Worm (Caenorhabditis elegans): Measurements from ENCODE around the gene trd-1.

Gene trd-1

ce11 chrIII:7373802-7374435 is 12.1 kb upstream of the trd-1 start:
- TF ChIP-seq tra-4 (tag; optimal IDR thresholded peaks at IDR 0.05) (no peak), ceh-13 (GFP tag; optimal IDR thresholded peaks at IDR 0.05) (no peak), F13C5.2 (tag; optimal IDR thresholded peaks at IDR 0.05) (no peak), ceh-36 (tag; optimal IDR thresholded peaks at IDR 0.05) (no peak), flt-1 (GFP tag; IDR thresholded peaks at IDR 0.05) (no peak), hmbx-1 (tag; optimal IDR thresholded peaks at IDR 0.05) (no peak)

ce11 chrIII:7374681-7375271 is 11.3 kb upstream of the trd-1 start, which contains the start of gene mml-1:
TSS of gene mml-1 (minus strand) at chrIII:7374731.
- TF ChIP-seq ceh-36 (tag; optimal IDR thresholded peaks at IDR 0.05) (no peak), tra-4 (tag; optimal IDR thresholded peaks at IDR 0.05) (no peak), hnd-1 (tag; optimal IDR thresholded peaks at IDR 0.05) (no peak), F13C5.2 (tag; optimal IDR thresholded peaks at IDR 0.05) (no peak), tbx-37 (GFP tag; conservative IDR thresholded peaks at IDR 0.05) (no peak), B0310.2 (tag; optimal IDR thresholded peaks at IDR 0.05) (no peak), hmg-4 (GFP tag; optimal IDR thresholded peaks at IDR 0.05) (no peak), hmbx-1 (tag; optimal IDR thresholded peaks at IDR 0.05) (no peak), pes-1 (GFP tag; IDR thresholded peaks at IDR 0.05) (no peak), scrt-1 (GFP tag; IDR thresholded peaks at IDR 0.05) (no peak), flt-1 (GFP tag; IDR thresholded peaks at IDR 0.05) (no peak), aly-1 (tag; optimal IDR thresholded peaks at IDR 0.05) (no peak), sea-1 (GFP tag; conservative IDR thresholded peaks at IDR 0.05) (no peak), ama-1 (optimal IDR thresholded peaks at IDR 0.05) (no peak), ceh-13 (GFP tag; optimal IDR thresholded peaks at IDR 0.05) (no peak), ets-7 (tag; optimal IDR thresholded peaks at IDR 0.05) (no peak), tbx-11 (GFP tag; IDR thresholded peaks at IDR 0.05) (no peak)

ce11 chrIII:7375434-7375833 is 10.6 kb upstream of the trd-1 start:
- TF ChIP-seq pes-1 (GFP tag; IDR thresholded peaks at IDR 0.05): no peak
- no peak for TF ChIP-seq aly-1 (tag; optimal IDR thresholded peaks at IDR 0.05)
- TF ChIP-seq tbx-11 (GFP tag; IDR thresholded peaks at IDR 0.05): no peak
- TF ChIP-seq ceh-36 (tag; optimal IDR thresholded peaks at IDR 0.05): no peak
- no peak for TF ChIP-seq hmbx-1 (tag; optimal IDR thresholded peaks at IDR 0.05)
- no peak for TF ChIP-seq ets-7 (tag; optimal IDR thresholded peaks at IDR 0.05)
- no peak for TF ChIP-seq hnd-1 (tag; optimal IDR thresholded peaks at IDR 0.05)
- no peak for TF ChIP-seq sea-1 (GFP tag; conservative IDR thresholded peaks at IDR 0.05)
- no peak for TF ChIP-seq scrt-1 (GFP tag; IDR thresholded peaks at IDR 0.05)
- TF ChIP-seq B0310.2 (tag; optimal IDR thresholded peaks at IDR 0.05): no peak
- no peak for TF ChIP-seq F13C5.2 (tag; optimal IDR thresholded peaks at IDR 0.05)
- TF ChIP-seq tra-4 (tag; optimal IDR thresholded peaks at IDR 0.05): no peak
- no peak for TF ChIP-seq ama-1 (optimal IDR thresholded peaks at IDR 0.05)
- TF ChIP-seq ceh-13 (GFP tag; optimal IDR thresholded peaks at IDR 0.05): no peak
- TF ChIP-seq flt-1 (GFP tag; IDR thresholded peaks at IDR 0.05): no peak
- no peak for TF ChIP-seq hmg-4 (GFP tag; optimal IDR thresholded peaks at IDR 0.05)
- no peak for TF ChIP-seq tbx-37 (GFP tag; conservative IDR thresholded peaks at IDR 0.05)

ce11 chrIII:7376143-7376802 is 9.8 kb upstream of the trd-1 start:
- no peak for TF ChIP-seq tra-4 (tag; optimal IDR thresholded peaks at IDR 0.05)
- peak; percentile 86 for TF ChIP-seq hmg-4 (GFP tag; optimal IDR thresholded peaks at IDR 0.05)

ce11 chrIII:7378522-7378921 is 7.5 kb upstream of the trd-1 start:
- TF ChIP-seq hmg-4 (GFP tag; optimal IDR thresholded peaks at IDR 0.05): peak; percentile 15
- TF ChIP-seq ceh-36 (tag; optimal IDR thresholded peaks at IDR 0.05): no peak
- TF ChIP-seq tbx-11 (GFP tag; IDR thresholded peaks at IDR 0.05): no peak
- TF ChIP-seq ceh-13 (GFP tag; optimal IDR thresholded peaks at IDR 0.05): no peak

- TF ChIP-seq ceh-36 (tag; optimal IDR thresholded peaks at IDR 0.05) (no peak), ceh-13 (GFP tag; optimal IDR thresholded peaks at IDR 0.05) (no peak), pes-1 (GFP tag; IDR thresholded peaks at IDR 0.05) (no peak), scrt-1 (GFP tag; IDR thresholded peaks at IDR 0.05) (no peak), ama-1 (optimal IDR thresholded peaks at IDR 0.05) (no peak), flt-1 (GFP tag; IDR thresholded peaks at IDR 0.05) (no peak), sea-1 (GFP tag; conservative IDR thresholded peaks at IDR 0.05) (no peak), tra-4 (tag; optimal IDR thresholded peaks at IDR 0.05) (no peak), hmg-4 (GFP tag; optimal IDR thresholded peaks at IDR 0.05) (no peak), tbx-11 (GFP tag; IDR thresholded peaks at IDR 0.05) (no peak)
These were observed 7.1 kb upstream of the trd-1 start, which contains the start of gene T20B12.7 for ce11 chrIII:7378945-7379344. TSS of gene T20B12.7 (minus strand) at chrIII:7379045.

- TF ChIP-seq tra-4 (tag; optimal IDR thresholded peaks at IDR 0.05) (no peak), hmbx-1 (tag; optimal IDR thresholded peaks at IDR 0.05) (no peak), pes-1 (GFP tag; IDR thresholded peaks at IDR 0.05) (no peak), F13C5.2 (tag; optimal IDR thresholded peaks at IDR 0.05) (no peak), ama-1 (optimal IDR thresholded peaks at IDR 0.05) (no peak), tbx-37 (GFP tag; conservative IDR thresholded peaks at IDR 0.05) (no peak), ets-7 (tag; optimal IDR thresholded peaks at IDR 0.05) (no peak), aly-1 (tag; optimal IDR thresholded peaks at IDR 0.05) (no peak), flt-1 (GFP tag; IDR thresholded peaks at IDR 0.05) (no peak), B0310.2 (tag; optimal IDR thresholded peaks at IDR 0.05) (no peak), hnd-1 (tag; optimal IDR thresholded peaks at IDR 0.05) (no peak), sea-1 (GFP tag; conservative IDR thresholded peaks at IDR 0.05) (no peak)
These were observed 5.9 kb upstream of the trd-1 start for ce11 chrIII:7380120-7380519.

All from whole organism, early embryonic.